Fruit fly (Drosophila melanogaster): Measurements from ENCODE around the gene CG42487.
"Not testable (repeated sequence)": the region's sequence is repeated elsewhere in the genome, so short reads cannot be mapped to it uniquely, and the experiment has no call there.

CG42487 gene

DNA sequence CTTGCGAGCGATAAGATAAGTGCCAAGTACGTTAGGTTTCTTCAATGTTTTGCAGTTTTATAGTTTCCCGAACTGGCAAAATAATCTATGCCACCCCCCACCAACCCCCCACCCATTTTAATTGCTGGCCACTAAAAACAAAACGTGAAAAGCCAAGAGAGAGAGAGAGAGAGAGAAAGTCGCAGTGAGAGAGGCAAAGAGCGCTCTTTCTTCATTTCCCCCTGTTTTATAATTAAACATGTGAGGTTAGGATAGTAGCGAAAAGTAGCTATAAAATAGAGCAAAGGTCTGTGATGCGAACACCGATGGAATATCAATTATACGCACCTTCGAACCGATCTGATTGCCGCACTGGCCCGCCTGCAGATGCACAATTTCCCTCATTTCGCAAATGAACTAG, 28.7 kb upstream of the CG42487 start:
- TF ChIP-seq CG11617 (GFP tag; optimal IDR thresholded peaks at IDR 0.05) (no peak), tj (GFP tag; optimal IDR thresholded peaks at IDR 0.05) (peak; percentile 22)

dm6 chr3R:27987329-27987728, 28.3 kb upstream of the CG42487 start:
- TF ChIP-seq Clk (GFP tag; optimal IDR thresholded peaks at IDR 0.05) (no peak), CG14711 (tag; optimal IDR thresholded peaks at IDR 0.05) (peak; percentile 78), CG11617 (GFP tag; optimal IDR thresholded peaks at IDR 0.05) (peak; percentile 63), CG7101 (tag; optimal IDR thresholded peaks at IDR 0.05) (peak; percentile 78), Hr96 (GFP tag; optimal IDR thresholded peaks at IDR 0.05) (no peak), CG5204 (GFP tag; optimal IDR thresholded peaks at IDR 0.05) (no peak), CG7045 (GFP tag; optimal IDR thresholded peaks at IDR 0.05) (peak; percentile 57), Mnt (GFP tag; optimal IDR thresholded peaks at IDR 0.05) (no peak), cnc (optimal IDR thresholded peaks at IDR 0.05) (no peak), tj (GFP tag; optimal IDR thresholded peaks at IDR 0.05) (peak; percentile 42), bab1 (GFP tag; optimal IDR thresholded peaks at IDR 0.05) (peak; percentile 15), kay (GFP tag; ENCODE audit: borderline replicate concordance) (no peak), CG33017 (tag; optimal IDR thresholded peaks at IDR 0.05) (peak; percentile 36)

dm6 chr3R:27986794-27987193, 27.7 kb upstream of the CG42487 start:
- TF ChIP-seq tj (GFP tag; optimal IDR thresholded peaks at IDR 0.05), result peak; percentile 47
- TF ChIP-seq bab1 (GFP tag; optimal IDR thresholded peaks at IDR 0.05), result no peak

DNA sequence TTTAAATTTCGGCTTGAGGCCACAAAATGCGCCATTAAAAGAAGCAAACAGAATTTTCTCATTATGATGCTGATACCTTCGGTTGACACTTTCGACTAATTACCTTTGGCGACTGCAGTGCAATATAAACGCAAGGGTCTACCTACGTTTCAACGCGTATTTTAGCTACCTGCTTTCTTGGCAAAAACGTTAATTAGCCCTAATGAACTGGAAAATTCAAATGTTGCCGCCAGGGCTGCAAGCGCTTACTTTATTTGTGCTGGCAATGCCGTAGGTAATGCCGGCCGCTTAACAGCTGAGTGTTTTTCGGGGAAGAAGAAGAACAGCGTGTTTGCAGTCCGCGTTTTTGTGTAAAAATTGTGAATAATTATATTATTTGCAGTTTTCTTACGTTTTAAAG, 4.1 kb upstream of the CG42487 start, which contains the start of the genes CG31131 and CG4849:
TSS of gene CG31131 (minus strand) at position 101 of the 400 bp plus-strand sequence.
TSS of gene CG4849 (plus strand) at position 297 of the 400 bp plus-strand sequence.
- TF ChIP-seq CG5204 (GFP tag; optimal IDR thresholded peaks at IDR 0.05); CG11617 (GFP tag; optimal IDR thresholded peaks at IDR 0.05); CG7101 (tag; optimal IDR thresholded peaks at IDR 0.05): not testable (repeated sequence)

dm6 chr3R:27960473-27960872, 1.4 kb upstream of the CG42487 start, which contains the start of gene CG31253:
Gene CG31253, minus strand, starts transcription at chr3R:27960573.
- not testable (repeated sequence) for TF ChIP-seq CG5204, Clk, Crg-1 (GFP tag; optimal IDR thresholded peaks at IDR 0.05)

DNA sequence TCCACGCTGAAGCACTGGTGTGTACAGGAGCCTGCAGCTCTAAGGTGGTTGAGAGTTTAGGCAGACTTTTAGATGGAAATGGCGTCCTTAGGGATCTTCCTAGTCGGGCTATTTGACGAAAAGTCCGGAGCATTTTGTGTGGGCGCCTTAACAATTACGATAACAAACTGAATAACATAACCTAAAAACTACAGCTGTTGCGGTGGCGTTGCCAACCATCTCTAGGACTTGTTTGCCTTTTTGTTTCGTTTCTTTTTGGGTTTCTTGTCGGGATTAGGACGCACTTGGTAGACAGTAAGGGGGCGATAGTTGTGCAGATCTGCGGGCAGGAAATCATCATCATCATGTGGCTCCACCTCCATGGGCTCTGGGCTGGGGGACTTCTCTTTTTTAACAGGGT, 1.1 kb downstream of the CG42487 start:
- TF ChIP-seq toe (GFP tag; optimal IDR thresholded peaks at IDR 0.05) (no peak), bab1 (GFP tag; optimal IDR thresholded peaks at IDR 0.05) (no peak), cnc (optimal IDR thresholded peaks at IDR 0.05) (no peak), tj (GFP tag; optimal IDR thresholded peaks at IDR 0.05) (no peak), Hr96 (GFP tag; optimal IDR thresholded peaks at IDR 0.05) (no peak), CG14711 (tag; optimal IDR thresholded peaks at IDR 0.05) (no peak), cic (GFP tag; optimal IDR thresholded peaks at IDR 0.05) (no peak)

- TF ChIP-seq CG7101 (tag; optimal IDR thresholded peaks at IDR 0.05), result peak; percentile 26
- no peak for TF ChIP-seq Hr96 (GFP tag; optimal IDR thresholded peaks at IDR 0.05)
- peak; percentile 97 for TF ChIP-seq cic (GFP tag; optimal IDR thresholded peaks at IDR 0.05)
- TF ChIP-seq ovo (GFP tag; optimal IDR thresholded peaks at IDR 0.05), result no peak
- TF ChIP-seq CG33017 (tag; optimal IDR thresholded peaks at IDR 0.05), result peak; percentile 30
- no peak for TF ChIP-seq pad (GFP tag; optimal IDR thresholded peaks at IDR 0.05)
- TF ChIP-seq CG12768 (GFP tag; optimal IDR thresholded peaks at IDR 0.05), result peak; percentile 16
Observed at dm6 chr3R:27954533-27954932, 4.5 kb downstream of the CG42487 start, which contains the start of gene Nep7. Gene Nep7, plus strand, starts transcription at chr3R:27954917.

dm6 chr3R:27953890-27954289, 5.2 kb downstream of the CG42487 start, which contains the start of gene CG4951:
Gene CG4951, minus strand, starts transcription at chr3R:27954112.
- no peak for TF ChIP-seq Mnt (GFP tag; optimal IDR thresholded peaks at IDR 0.05)
- peak; percentile 31 for TF ChIP-seq bab1 (GFP tag; optimal IDR thresholded peaks at IDR 0.05)

dm6 chr3R:27948421-27948906, 10.6 kb downstream of the CG42487 start, which contains the start of gene Gp93:
Gene Gp93, plus strand, starts transcription at chr3R:27948711.
- no peak for TF ChIP-seq kay (GFP tag; ENCODE audit: borderline replicate concordance)
- peak; percentile 45 for TF ChIP-seq cic (GFP tag; optimal IDR thresholded peaks at IDR 0.05)
- TF ChIP-seq CG1620 (GFP tag; optimal IDR thresholded peaks at IDR 0.05), result peak; percentile 38
- peak; percentile 14 for TF ChIP-seq Clk (GFP tag; optimal IDR thresholded peaks at IDR 0.05)
- peak; percentile 71 for TF ChIP-seq Mnt (GFP tag; optimal IDR thresholded peaks at IDR 0.05)
- TF ChIP-seq toe (GFP tag; optimal IDR thresholded peaks at IDR 0.05), result no peak
- peak; percentile 2 for TF ChIP-seq ovo (GFP tag; optimal IDR thresholded peaks at IDR 0.05)
- TF ChIP-seq pad (GFP tag; optimal IDR thresholded peaks at IDR 0.05), result no peak
- TF ChIP-seq Hr96 (GFP tag; optimal IDR thresholded peaks at IDR 0.05), result no peak
- peak; percentile 48 for TF ChIP-seq CG33017 (tag; optimal IDR thresholded peaks at IDR 0.05)
- TF ChIP-seq CG5204 (GFP tag; optimal IDR thresholded peaks at IDR 0.05), result no peak
- peak; percentile 68 for TF ChIP-seq Crg-1 (GFP tag; optimal IDR thresholded peaks at IDR 0.05)
- TF ChIP-seq CG7045 (GFP tag; optimal IDR thresholded peaks at IDR 0.05), result peak; percentile 42
- peak; percentile 51 for TF ChIP-seq CG12768 (GFP tag; optimal IDR thresholded peaks at IDR 0.05)
- no peak for TF ChIP-seq cnc (optimal IDR thresholded peaks at IDR 0.05)
- peak; percentile 46 for TF ChIP-seq CG11617 (GFP tag; optimal IDR thresholded peaks at IDR 0.05)
- peak; percentile 17 for TF ChIP-seq tj (GFP tag; optimal IDR thresholded peaks at IDR 0.05)
- TF ChIP-seq CG14711 (tag; optimal IDR thresholded peaks at IDR 0.05), result peak; percentile 40
- peak; percentile 70 for TF ChIP-seq bab1 (GFP tag; optimal IDR thresholded peaks at IDR 0.05)
- peak; percentile 58 for TF ChIP-seq CG7101 (tag; optimal IDR thresholded peaks at IDR 0.05)
